Worm (Caenorhabditis elegans): ENCODE results near the gene hil-3.

hil-3 gene

DNA sequence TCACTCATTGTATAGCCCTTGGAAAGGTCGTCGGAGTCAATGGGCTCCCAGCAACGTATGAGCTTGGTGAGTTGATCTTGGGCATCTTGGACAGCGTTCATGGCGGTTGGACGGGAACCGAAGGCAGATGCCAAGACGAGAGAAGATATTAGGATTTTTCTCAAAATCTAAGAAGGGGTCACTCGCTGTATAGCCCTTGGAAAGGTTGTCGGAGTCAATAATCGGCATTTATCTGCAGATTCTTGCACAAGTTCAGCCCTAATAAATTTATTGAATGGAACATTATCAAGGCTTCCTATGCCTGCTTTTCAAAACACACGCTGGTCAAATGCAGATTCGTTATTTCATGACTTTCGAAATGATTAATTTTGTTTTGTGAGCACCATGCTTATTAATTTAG, 21.2 kb upstream of the hil-3 start, which contains the start of gene C02B8.7:
Gene C02B8.7 (minus strand): TSS at position 101 of the 400 bp plus-strand sequence.
- TF ChIP-seq ztf-29 (GFP tag; IDR thresholded peaks at IDR 0.05) (no peak), T22C8.4 (GFP tag; IDR thresholded peaks at IDR 0.05) (no peak), cog-1 (tag; optimal IDR thresholded peaks at IDR 0.05) (no peak), flt-1 (GFP tag; IDR thresholded peaks at IDR 0.05) (no peak), tab-1 (GFP tag; IDR thresholded peaks at IDR 0.05) (no peak)

DNA sequence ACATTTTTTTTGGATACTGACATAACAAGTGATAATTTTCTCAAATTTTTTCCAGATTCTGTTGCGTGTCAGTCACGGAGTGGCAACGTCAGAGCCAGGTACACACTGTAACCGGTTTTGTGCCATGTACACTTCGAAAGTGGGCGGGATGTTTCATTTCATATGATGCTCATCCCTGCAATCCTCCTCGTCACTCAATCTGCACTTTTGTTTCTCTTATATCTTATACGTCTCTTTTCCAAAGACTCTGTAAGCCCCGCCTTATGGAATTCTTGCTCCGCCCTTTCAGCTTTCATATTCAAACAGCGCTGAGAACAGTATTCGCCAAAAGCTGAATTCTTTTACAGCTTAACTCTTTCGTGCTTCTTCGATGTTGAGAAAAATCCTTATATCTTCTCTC, 19.8 kb upstream of the hil-3 start, which contains the start of gene C02B8.3:
Gene C02B8.3 (plus strand): TSS at position 301 of the 400 bp plus-strand sequence.
- TF ChIP-seq T22C8.4 (GFP tag; IDR thresholded peaks at IDR 0.05) (no peak), cog-1 (tag; optimal IDR thresholded peaks at IDR 0.05) (no peak), flt-1 (GFP tag; IDR thresholded peaks at IDR 0.05) (no peak), tab-1 (GFP tag; IDR thresholded peaks at IDR 0.05) (no peak), ref-1 (GFP tag; conservative IDR thresholded peaks at IDR 0.05) (no peak), ztf-29 (GFP tag; IDR thresholded peaks at IDR 0.05) (no peak), med-1 (GFP tag; optimal IDR thresholded peaks at IDR 0.05; ENCODE audit: insufficient read depth) (no peak), ztf-23 (GFP tag; IDR thresholded peaks at IDR 0.05) (no peak), klf-2 (GFP tag; conservative IDR thresholded peaks at IDR 0.05) (no peak)

DNA sequence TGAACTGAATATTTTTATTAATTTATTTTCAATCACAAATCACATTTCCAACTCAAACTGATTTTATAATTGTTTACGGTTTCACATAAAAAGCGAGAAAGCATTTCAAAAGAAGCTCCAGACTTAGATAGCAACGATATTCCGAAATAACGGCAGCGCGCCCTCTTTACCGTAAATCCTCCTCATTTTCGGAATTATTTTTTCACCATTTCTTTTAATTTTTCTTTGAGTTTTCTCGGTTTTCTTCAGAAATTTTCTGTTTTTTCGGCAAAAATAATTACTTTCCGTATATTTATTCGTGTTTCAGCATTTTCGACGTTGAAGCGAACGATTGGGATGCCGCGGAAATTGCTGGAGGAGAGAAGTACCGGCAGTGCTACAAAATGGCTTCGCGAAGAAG, 11.6 kb upstream of the hil-3 start, which contains the start of gene C02B8.1:
Gene C02B8.1 (plus strand): TSS at position 301 of the 400 bp plus-strand sequence.
- TF ChIP-seq cog-1 (tag; optimal IDR thresholded peaks at IDR 0.05) (no peak), tab-1 (GFP tag; IDR thresholded peaks at IDR 0.05) (no peak), flt-1 (GFP tag; IDR thresholded peaks at IDR 0.05) (no peak), ztf-23 (GFP tag; IDR thresholded peaks at IDR 0.05) (no peak), med-1 (GFP tag; optimal IDR thresholded peaks at IDR 0.05; ENCODE audit: insufficient read depth) (no peak), ztf-29 (GFP tag; IDR thresholded peaks at IDR 0.05) (no peak), klf-2 (GFP tag; conservative IDR thresholded peaks at IDR 0.05) (no peak), ref-1 (GFP tag; conservative IDR thresholded peaks at IDR 0.05) (no peak), T22C8.4 (GFP tag; IDR thresholded peaks at IDR 0.05) (no peak)

DNA sequence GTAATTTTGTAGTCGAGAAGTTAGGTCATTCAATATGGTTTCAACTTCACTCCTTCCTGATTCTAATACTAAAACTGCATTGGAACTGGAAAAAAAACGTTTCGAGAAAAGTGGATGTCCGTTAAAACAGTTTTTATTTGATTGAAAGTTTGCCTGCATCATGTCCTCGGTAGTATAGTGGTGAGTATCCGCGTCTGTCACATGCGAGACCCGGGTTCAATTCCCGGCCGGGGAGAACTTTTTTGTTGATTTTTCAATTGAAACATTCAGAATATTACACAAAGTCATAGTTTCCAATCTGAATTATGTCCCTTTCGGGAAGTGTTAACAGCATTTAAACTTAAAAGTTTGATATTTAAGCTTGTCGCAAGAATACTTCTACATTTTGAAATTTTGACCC, 10.0 kb upstream of the hil-3 start:
- no peak for TF ChIP-seq cog-1 (tag; optimal IDR thresholded peaks at IDR 0.05)
- no peak for TF ChIP-seq ztf-29 (GFP tag; IDR thresholded peaks at IDR 0.05)
- no peak for TF ChIP-seq med-1 (GFP tag; optimal IDR thresholded peaks at IDR 0.05; ENCODE audit: insufficient read depth)
- no peak for TF ChIP-seq klf-2 (GFP tag; conservative IDR thresholded peaks at IDR 0.05)
- no peak for TF ChIP-seq T22C8.4 (GFP tag; IDR thresholded peaks at IDR 0.05)
- TF ChIP-seq flt-1 (GFP tag; IDR thresholded peaks at IDR 0.05), result no peak
- TF ChIP-seq ref-1 (GFP tag; conservative IDR thresholded peaks at IDR 0.05), result no peak
- no peak for TF ChIP-seq tab-1 (GFP tag; IDR thresholded peaks at IDR 0.05)
- TF ChIP-seq ztf-23 (GFP tag; IDR thresholded peaks at IDR 0.05), result no peak

DNA sequence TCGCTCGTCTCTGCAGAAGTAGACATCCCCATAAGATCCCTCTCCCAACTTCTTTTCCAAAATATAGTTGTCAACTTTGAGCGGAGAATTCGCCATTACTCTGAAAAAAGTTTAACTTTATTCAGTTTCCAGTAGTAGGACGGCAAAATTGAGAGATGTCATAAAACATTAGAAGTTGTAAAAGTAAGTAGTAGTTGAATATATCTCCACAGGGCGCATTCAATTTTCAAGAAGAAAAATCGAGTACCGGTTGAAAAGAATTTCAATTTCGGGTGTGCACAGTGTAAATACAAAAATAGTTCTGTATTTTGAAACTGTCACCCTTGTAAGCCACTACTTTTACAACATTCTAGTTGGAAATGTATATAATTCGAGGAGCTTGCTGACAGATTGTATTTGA, 8.3 kb upstream of the hil-3 start, which contains the start of gene F22F1.2:
Gene F22F1.2 (minus strand): TSS at position 101 of the 400 bp plus-strand sequence.
- TF ChIP-seq cog-1 (tag; optimal IDR thresholded peaks at IDR 0.05), result no peak

DNA sequence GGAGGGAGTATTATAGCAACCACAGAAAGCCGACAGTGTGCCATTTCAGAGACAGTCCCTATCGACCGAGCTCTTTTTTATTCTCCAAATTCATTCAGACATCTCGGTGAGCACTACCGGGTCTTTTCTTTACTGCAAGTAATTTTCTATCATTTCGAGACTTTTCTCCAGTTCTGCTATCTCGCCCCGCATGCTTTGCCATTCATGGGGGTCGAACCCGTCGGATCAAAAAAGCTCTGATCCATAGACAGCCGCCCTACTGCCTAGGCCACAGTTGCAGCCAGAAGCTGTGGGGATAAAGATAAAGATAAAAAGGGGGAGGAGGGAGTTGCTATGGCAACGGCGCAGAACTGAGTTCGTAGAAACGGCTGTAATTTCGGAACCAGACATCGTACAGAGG, 7.6 kb upstream of the hil-3 start:
- no peak for TF ChIP-seq ztf-29 (GFP tag; IDR thresholded peaks at IDR 0.05)
- no peak for TF ChIP-seq cog-1 (tag; optimal IDR thresholded peaks at IDR 0.05)
- TF ChIP-seq med-1 (GFP tag; optimal IDR thresholded peaks at IDR 0.05; ENCODE audit: insufficient read depth), result no peak
- 0 out of 2 replicates have a peak, but pooled peaks have one; percentile 50 for TF ChIP-seq flt-1 (GFP tag; IDR thresholded peaks at IDR 0.05)
- TF ChIP-seq ref-1 (GFP tag; conservative IDR thresholded peaks at IDR 0.05), result no peak; the same call in 1 of the 2 replicates
- TF ChIP-seq T22C8.4 (GFP tag; IDR thresholded peaks at IDR 0.05), result no peak
- 0 out of 2 replicates have a peak, but pooled peaks have one; percentile 33 for TF ChIP-seq ztf-23 (GFP tag; IDR thresholded peaks at IDR 0.05)
- no peak for TF ChIP-seq tab-1 (GFP tag; IDR thresholded peaks at IDR 0.05)
- TF ChIP-seq klf-2 (GFP tag; conservative IDR thresholded peaks at IDR 0.05), result no peak

DNA sequence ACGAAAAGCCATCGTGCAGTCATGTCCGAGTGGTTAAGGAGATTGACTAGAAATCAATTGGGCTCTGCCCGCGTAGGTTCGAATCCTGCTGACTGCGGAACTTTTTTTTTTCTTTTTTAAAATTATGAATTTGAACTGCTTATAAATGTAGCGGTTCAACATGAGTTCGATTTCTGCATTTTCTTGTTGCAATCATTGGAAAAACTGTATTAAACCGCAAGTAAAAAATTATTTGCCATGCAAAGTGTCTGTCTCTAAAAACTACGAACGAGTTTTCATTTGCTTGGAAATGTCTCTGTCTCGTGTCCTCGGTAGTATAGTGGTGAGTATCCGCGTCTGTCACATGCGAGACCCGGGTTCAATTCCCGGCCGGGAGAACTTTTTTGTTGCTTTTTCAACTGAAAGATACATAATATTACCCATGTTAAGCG, 3.5 kb upstream of the hil-3 start:
- TF ChIP-seq tab-1 (GFP tag; IDR thresholded peaks at IDR 0.05) (peak; percentile 79), ztf-29 (GFP tag; IDR thresholded peaks at IDR 0.05) (peak; percentile 55; the same call in 1 of the 2 replicates), flt-1 (GFP tag; IDR thresholded peaks at IDR 0.05) (peak; percentile 86), klf-2 (GFP tag; conservative IDR thresholded peaks at IDR 0.05) (peak; percentile 63; the same call in 1 of the 2 replicates), T22C8.4 (GFP tag; IDR thresholded peaks at IDR 0.05) (peak; percentile 72), ztf-23 (GFP tag; IDR thresholded peaks at IDR 0.05) (peak; percentile 77), ref-1 (GFP tag; conservative IDR thresholded peaks at IDR 0.05) (peak; percentile 53)

DNA sequence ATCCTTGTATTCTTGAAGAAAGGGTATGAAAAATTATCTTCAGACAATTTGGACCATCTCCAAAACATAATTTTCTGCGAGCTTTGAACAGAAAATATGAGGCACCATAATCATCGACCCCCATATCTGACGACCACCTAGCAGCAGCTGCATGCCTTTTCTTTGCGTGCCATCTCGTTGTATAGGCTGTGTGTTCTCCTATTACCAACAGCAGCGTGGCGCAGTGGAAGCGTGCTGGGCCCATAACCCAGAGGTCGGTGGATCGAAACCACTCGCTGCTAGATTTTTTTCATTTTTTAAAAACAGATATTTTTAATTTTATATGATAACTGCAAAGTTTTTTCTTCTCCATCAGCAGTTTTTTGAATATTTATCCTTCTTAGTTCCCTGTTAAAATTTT, 3.0 kb upstream of the hil-3 start:
- TF ChIP-seq klf-2 (GFP tag; conservative IDR thresholded peaks at IDR 0.05) (peak; percentile 96), ztf-23 (GFP tag; IDR thresholded peaks at IDR 0.05) (peak; percentile 97), cog-1 (tag; optimal IDR thresholded peaks at IDR 0.05) (no peak), flt-1 (GFP tag; IDR thresholded peaks at IDR 0.05) (peak; percentile 98), tab-1 (GFP tag; IDR thresholded peaks at IDR 0.05) (peak; percentile 97), med-1 (GFP tag; optimal IDR thresholded peaks at IDR 0.05; ENCODE audit: insufficient read depth) (peak; percentile 63), ref-1 (GFP tag; conservative IDR thresholded peaks at IDR 0.05) (peak; percentile 95), T22C8.4 (GFP tag; IDR thresholded peaks at IDR 0.05) (peak; percentile 97), ztf-29 (GFP tag; IDR thresholded peaks at IDR 0.05) (peak; percentile 98)

DNA sequence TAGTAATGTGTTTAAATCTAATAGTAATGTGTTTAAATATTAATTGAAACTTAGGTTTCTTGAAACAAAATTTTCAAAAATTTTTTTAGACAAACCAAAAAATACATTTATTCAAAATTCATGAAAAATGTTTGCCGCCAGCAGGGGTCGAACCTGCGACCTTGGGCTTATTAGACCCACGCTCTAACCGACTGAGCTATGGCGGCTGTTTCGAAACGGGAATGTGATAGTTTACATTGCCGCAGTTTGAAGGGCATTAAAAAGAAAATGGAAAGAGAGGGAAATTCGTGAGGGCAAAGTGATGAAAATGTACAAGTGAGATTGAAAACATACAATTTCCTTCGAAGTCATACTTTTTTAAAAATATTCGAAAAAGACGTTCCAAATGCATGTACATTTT, 2.5 kb upstream of the hil-3 start:
- 0 out of 2 replicates have a peak, but pooled peaks have one; percentile 40 for TF ChIP-seq ref-1 (GFP tag; conservative IDR thresholded peaks at IDR 0.05)
- peak; percentile 33; the same call in 1 of the 2 replicates for TF ChIP-seq flt-1 (GFP tag; IDR thresholded peaks at IDR 0.05)
- TF ChIP-seq T22C8.4 (GFP tag; IDR thresholded peaks at IDR 0.05), result no peak
- no peak for TF ChIP-seq cog-1 (tag; optimal IDR thresholded peaks at IDR 0.05)
- TF ChIP-seq ztf-29 (GFP tag; IDR thresholded peaks at IDR 0.05), result peak; percentile 71; the same call in 1 of the 2 replicates
- TF ChIP-seq klf-2 (GFP tag; conservative IDR thresholded peaks at IDR 0.05), result 0 out of 2 replicates have a peak, but pooled peaks have one; percentile 13
- TF ChIP-seq tab-1 (GFP tag; IDR thresholded peaks at IDR 0.05), result peak; percentile 12; the same call in 1 of the 2 replicates
- no peak for TF ChIP-seq ztf-23 (GFP tag; IDR thresholded peaks at IDR 0.05)

DNA sequence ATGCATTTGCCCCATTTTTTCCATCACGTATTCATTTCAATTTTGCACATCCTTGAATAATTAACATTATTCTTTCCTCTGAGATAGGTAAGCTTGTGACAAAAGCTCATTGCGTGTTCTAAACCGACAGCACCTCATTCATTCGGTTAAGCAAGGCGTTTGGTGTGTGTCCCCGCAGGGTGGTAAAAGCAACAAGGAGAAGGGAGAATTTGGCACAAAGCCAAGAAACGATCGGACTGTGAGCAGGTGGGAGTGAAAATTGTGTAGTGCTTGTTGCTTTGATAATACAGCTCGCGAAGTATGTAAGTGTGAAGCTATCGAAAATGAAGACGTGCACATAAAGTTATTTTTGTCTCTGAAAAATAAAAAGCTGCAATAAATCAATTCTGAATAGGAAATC, 1.8 kb upstream of the hil-3 start:
- TF ChIP-seq ztf-29 (GFP tag; IDR thresholded peaks at IDR 0.05) (peak; percentile 93), flt-1 (GFP tag; IDR thresholded peaks at IDR 0.05) (peak; percentile 85), med-1 (GFP tag; optimal IDR thresholded peaks at IDR 0.05; ENCODE audit: insufficient read depth) (no peak)

All from whole organism, midembryonic.